Worm (Caenorhabditis elegans): ENCODE measurements around the gene nduc-2.

- no peak for TF ChIP-seq nhr-71 (tag; optimal IDR thresholded peaks at IDR 0.05)
- TF ChIP-seq grh-1 (GFP tag; IDR thresholded peaks at IDR 0.05): no peak
- TF ChIP-seq fos-1 (tag; optimal IDR thresholded peaks at IDR 0.05): no peak
- no peak for TF ChIP-seq ceh-8 (GFP tag; optimal IDR thresholded peaks at IDR 0.05)
- TF ChIP-seq sox-4 (tag; optimal IDR thresholded peaks at IDR 0.05): no peak
- TF ChIP-seq unc-62 (GFP tag; optimal IDR thresholded peaks at IDR 0.05): no peak
- no peak for TF ChIP-seq snpc-4 (tag; optimal IDR thresholded peaks at IDR 0.05)
Observed at ce11 chrIII:2759308-2759707, 27.3 kb upstream of the nduc-2 start.
